Fruit fly (Drosophila melanogaster): ENCODE data around the gene Mat89Ba.

Mat89Ba gene

DNA sequence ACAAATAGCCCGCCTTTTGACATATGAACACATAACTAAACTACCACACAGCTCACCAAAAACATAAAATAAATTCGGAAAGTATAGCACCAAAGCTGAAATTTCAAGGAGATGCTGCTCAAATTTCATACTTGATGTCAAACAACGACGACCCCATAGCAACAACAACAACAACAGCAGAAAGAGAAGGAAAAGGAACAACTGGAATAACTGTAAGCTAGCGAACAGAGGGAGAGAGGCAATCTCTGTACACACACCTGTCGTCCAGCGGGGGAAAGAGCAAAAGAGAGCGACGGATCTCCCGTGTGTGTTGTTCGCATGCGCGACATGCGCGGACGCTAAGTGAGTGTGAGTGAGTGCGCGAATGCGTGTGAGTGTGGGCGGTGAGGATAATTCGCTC, 2.3 kb upstream of the Mat89Ba start:
- TF ChIP-seq CG10348 (GFP tag; IDR thresholded peaks at IDR 0.05) (no peak), fd96Ca (GFP tag; IDR thresholded peaks at IDR 0.05) (peak; percentile 40; the same call in 1 of the 3 replicates), CG4496 (GFP tag; IDR thresholded peaks at IDR 0.05) (peak; percentile 20; the same call in 1 of the 3 replicates), EcR (GFP tag; optimal IDR thresholded peaks at IDR 0.05) (peak; percentile 62)

dm6 chr3R:16273503-16274131, 1.4 kb upstream of the Mat89Ba start:
- TF ChIP-seq CG15710 (tag; optimal IDR thresholded peaks at IDR 0.05) (no peak), CG10348 (GFP tag; IDR thresholded peaks at IDR 0.05) (no peak), CG32121 (GFP tag; IDR thresholded peaks at IDR 0.05) (no peak), fd96Ca (GFP tag; IDR thresholded peaks at IDR 0.05) (no peak), D1 (tag; optimal IDR thresholded peaks at IDR 0.05) (no peak), Ets98B (GFP tag; IDR thresholded peaks at IDR 0.05) (no peak), CG17806 (tag; optimal IDR thresholded peaks at IDR 0.05) (no peak), Pif1B (GFP tag; optimal IDR thresholded peaks at IDR 0.05) (no peak), rn (GFP tag; IDR thresholded peaks at IDR 0.05) (no peak), CG12605 (GFP tag; IDR thresholded peaks at IDR 0.05) (no peak), CG8301 (tag; optimal IDR thresholded peaks at IDR 0.05) (no peak), Snoo (tag; optimal IDR thresholded peaks at IDR 0.05) (no peak), Pif1A (GFP tag; optimal IDR thresholded peaks at IDR 0.05) (no peak), CG14655 (GFP tag; optimal IDR thresholded peaks at IDR 0.05) (no peak), CG4496 (GFP tag; IDR thresholded peaks at IDR 0.05) (no peak), CG34367 (tag; optimal IDR thresholded peaks at IDR 0.05) (no peak), CG8159 (tag; optimal IDR thresholded peaks at IDR 0.05) (no peak), gl (tag; optimal IDR thresholded peaks at IDR 0.05) (no peak)

dm6 chr3R:16272754-16273502, 713 bp upstream of the Mat89Ba start:
- no peak for TF ChIP-seq Pif1B (GFP tag; optimal IDR thresholded peaks at IDR 0.05)

DNA sequence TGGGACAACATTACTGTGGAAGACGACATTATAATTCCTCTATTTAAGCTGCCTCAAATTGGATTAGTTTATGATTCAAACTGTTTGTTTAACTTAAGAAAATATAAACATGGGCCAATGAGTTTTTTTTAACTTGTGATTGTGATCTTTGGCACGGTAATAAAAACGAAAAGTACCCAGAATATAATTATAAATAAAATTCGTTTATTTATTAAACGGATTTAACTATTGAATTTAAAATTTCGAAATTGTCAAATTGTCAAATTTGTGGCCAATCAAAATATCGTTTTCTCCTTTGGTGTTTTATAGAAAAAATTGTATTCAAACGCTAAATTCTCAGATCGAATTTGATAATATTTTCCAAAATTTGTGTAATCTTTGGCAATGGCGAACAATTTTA, 5.5 kb downstream of the Mat89Ba start, which contains the start of gene Mst89B:
Mst89B (plus strand) TSS at position 301 of the 400 bp plus-strand sequence.
- TF ChIP-seq rn (GFP tag; IDR thresholded peaks at IDR 0.05) (no peak), Snoo (tag; optimal IDR thresholded peaks at IDR 0.05) (no peak), CG13204 (GFP tag; optimal IDR thresholded peaks at IDR 0.05) (no peak), Ets98B (GFP tag; IDR thresholded peaks at IDR 0.05) (no peak), gl (tag; optimal IDR thresholded peaks at IDR 0.05) (no peak), CG9948 (tag; optimal IDR thresholded peaks at IDR 0.05) (no peak), D1 (tag; optimal IDR thresholded peaks at IDR 0.05) (no peak), EcR (GFP tag; optimal IDR thresholded peaks at IDR 0.05) (no peak)

DNA sequence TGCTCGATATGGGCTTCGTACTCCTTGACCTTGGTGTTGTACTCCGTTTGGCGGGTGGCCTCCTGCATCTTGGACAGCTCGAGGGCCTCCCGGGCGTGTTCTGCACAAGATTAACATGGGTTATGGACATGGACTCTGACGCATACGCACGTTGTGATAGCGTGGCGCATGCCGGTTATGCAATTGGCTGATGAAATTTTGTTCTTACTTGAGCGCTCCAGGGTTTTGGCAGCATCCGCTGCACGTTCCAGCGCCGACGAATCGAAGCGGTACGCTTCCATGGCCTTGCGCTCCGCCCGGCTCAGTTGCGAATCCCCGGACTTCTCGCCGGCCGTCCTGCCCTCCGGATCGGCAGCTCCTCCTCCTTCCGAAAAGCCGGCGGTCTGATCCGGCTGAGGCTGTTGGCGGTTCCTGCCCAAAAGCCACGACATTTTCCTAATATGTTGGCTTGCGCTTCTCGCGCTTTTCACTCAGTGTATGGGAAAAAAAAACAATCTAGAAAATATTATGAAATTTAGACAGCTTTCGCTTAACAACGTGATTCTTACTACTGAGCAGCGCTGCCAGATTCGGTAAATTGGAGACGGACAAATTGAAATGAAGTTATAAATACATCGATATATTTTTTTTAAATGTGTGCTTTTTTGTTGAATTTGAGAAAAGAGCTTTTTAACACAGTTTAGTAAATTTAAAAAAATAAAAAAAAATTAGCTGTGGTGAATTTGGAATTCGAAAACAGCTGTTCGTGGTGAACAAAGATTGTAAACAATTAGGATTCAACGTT, 8.5 kb downstream of the Mat89Ba start, which contains the start of the genes bor and asun:
bor (minus strand) TSS at position 594 of the 784 bp plus-strand sequence.
asun (plus strand) TSS at position 750 of the 784 bp plus-strand sequence.
- TF ChIP-seq CG32121 (GFP tag; IDR thresholded peaks at IDR 0.05) (no peak), CG8159 (tag; optimal IDR thresholded peaks at IDR 0.05) (no peak), CG13204 (GFP tag; optimal IDR thresholded peaks at IDR 0.05) (no peak), CG12605 (GFP tag; IDR thresholded peaks at IDR 0.05) (peak; percentile 12; the same call in 1 of the 2 replicates), CG10348 (GFP tag; IDR thresholded peaks at IDR 0.05) (no peak), CG4496 (GFP tag; IDR thresholded peaks at IDR 0.05) (peak; percentile 29; the same call in 1 of the 3 replicates)

DNA sequence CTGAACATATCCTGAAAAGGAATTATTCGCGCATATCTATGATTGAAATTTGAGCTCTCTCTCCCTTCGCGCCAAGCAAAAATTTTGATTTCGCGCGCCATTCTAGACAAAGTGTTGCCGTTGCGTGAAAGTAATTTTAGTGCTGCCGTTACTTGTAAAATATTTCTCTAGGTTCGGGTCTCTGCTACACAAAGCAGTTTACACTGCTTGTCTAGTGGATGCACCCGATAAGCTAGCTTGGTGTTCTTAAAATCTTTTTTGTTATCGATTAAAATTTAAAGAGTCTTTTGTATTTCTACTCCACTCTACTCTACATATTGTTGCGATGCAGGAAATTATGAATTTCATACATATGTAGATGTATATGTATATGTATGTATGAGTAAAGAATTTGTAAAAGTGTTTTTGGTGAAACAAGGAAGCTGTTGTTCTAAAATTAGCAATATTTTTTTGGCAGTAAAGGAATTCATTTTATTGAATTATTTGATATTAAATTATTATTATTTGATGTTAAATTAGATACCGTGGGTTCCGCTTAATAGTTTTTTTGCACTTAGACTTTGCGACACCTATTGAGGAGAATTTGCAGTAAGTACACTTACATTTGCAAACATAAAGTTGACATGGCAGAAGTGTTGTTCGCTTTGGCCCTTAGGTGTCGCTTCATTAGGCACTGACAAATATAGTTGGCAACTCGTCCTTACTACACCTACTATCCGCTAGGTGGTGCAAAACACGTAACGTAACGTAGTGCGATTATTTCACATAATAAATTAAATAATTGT, 11.6 kb downstream of the Mat89Ba start:
- TF ChIP-seq CG12605 (GFP tag; IDR thresholded peaks at IDR 0.05) (no peak), EcR (GFP tag; optimal IDR thresholded peaks at IDR 0.05) (no peak), CG8159 (tag; optimal IDR thresholded peaks at IDR 0.05) (no peak), Ets98B (GFP tag; IDR thresholded peaks at IDR 0.05) (0 out of 2 replicates have a peak, but pooled peaks have one; percentile 14), gl (tag; optimal IDR thresholded peaks at IDR 0.05) (no peak), CG14655 (GFP tag; optimal IDR thresholded peaks at IDR 0.05) (no peak), rn (GFP tag; IDR thresholded peaks at IDR 0.05) (no peak), fd96Ca (GFP tag; IDR thresholded peaks at IDR 0.05) (no peak), Pif1A (GFP tag; optimal IDR thresholded peaks at IDR 0.05) (no peak), CG34367 (tag; optimal IDR thresholded peaks at IDR 0.05) (peak; percentile 45), CG15710 (tag; optimal IDR thresholded peaks at IDR 0.05) (peak; percentile 13), Pif1B (GFP tag; optimal IDR thresholded peaks at IDR 0.05) (no peak), CG32121 (GFP tag; IDR thresholded peaks at IDR 0.05) (no peak), CG9948 (tag; optimal IDR thresholded peaks at IDR 0.05) (no peak), D1 (tag; optimal IDR thresholded peaks at IDR 0.05) (no peak), CG8301 (tag; optimal IDR thresholded peaks at IDR 0.05) (no peak), CG17806 (tag; optimal IDR thresholded peaks at IDR 0.05) (no peak), CG13204 (GFP tag; optimal IDR thresholded peaks at IDR 0.05) (no peak), CG4496 (GFP tag; IDR thresholded peaks at IDR 0.05) (peak; percentile 45; the same call in 1 of the 3 replicates), Snoo (tag; optimal IDR thresholded peaks at IDR 0.05) (peak; percentile 42), CG10348 (GFP tag; IDR thresholded peaks at IDR 0.05) (no peak)

Data from whole organism, pupa.